Fruit fly (Drosophila melanogaster): Measurements from ENCODE around the gene CG34012.

DNA sequence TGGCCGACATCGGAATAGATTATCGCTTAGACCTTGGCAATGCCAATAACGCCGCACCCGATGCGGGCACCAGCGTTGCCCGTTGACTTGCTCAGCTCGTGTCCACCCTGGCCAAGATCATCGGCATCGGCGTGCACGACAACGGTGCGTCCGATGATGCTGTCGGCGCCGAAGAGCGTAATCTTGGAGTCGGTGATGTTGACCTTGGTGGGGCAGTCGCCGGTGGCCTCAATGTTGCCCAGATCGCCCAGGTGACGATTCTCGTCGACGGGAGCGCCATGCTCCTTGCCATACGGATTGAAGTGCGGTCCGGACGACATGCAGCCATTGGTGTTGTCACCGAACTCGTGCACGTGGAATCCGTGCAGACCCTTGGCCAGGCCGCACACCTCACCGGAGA, 3.1 kb upstream of the CG34012 start:
- no peak for TF ChIP-seq Blimp-1 (GFP tag; optimal IDR thresholded peaks at IDR 0.05)
- no peak for TF ChIP-seq psq (GFP tag; optimal IDR thresholded peaks at IDR 0.05)
